Worm (Caenorhabditis elegans) whole organism, L1 larva: Measurements from ENCODE around the gene C05C10.7.

Experiments used
- C04F5.9 ChIP-seq: sonication (generic microtip); optimal IDR thresholded peaks from 2 replicates; lab custom pipeline; 2016; ENCODE audit warnings: missing genetic modification characterization, missing compliant biosample characterization
- C16A3.4 ChIP-seq: fragments of 150-350 bp; optimal IDR thresholded peaks from 2 replicates; lab custom pipeline; 2014; ENCODE audit warnings: missing biosample characterization, missing genetic modification characterization
- F16B12.6 ChIP-seq: fragments of 150-350 bp; optimal IDR thresholded peaks from 2 replicates; lab custom pipeline; 2014; ENCODE audit warnings: missing biosample characterization, missing genetic modification characterization
- aha-1 ChIP-seq: fragments of 150-350 bp; optimal IDR thresholded peaks from 2 replicates; lab custom pipeline; 2014; ENCODE audit warnings: missing biosample characterization, missing genetic modification characterization
- alr-1 ChIP-seq: fragments of 200-800 bp; sonication (Bioruptor generic); optimal IDR thresholded peaks from 2 replicates; lab custom pipeline; 2018; ENCODE audit warnings: borderline replicate concordance, mild to moderate bottlenecking, missing genetic modification characterization, missing compliant biosample characterization
- blmp-1 ChIP-seq: fragments of 150-350 bp; optimal IDR thresholded peaks from 2 replicates; lab custom pipeline; 2014; ENCODE audit warnings: missing biosample characterization, missing genetic modification characterization
- ceh-8 ChIP-seq: fragments of 200-800 bp; sonication (Bioruptor generic); optimal IDR thresholded peaks from 2 replicates; lab custom pipeline; 2018; ENCODE audit warnings: mild to moderate bottlenecking, missing genetic modification characterization, moderate library complexity, missing compliant biosample characterization
- ceh-90 ChIP-seq: sonication (generic microtip); optimal IDR thresholded peaks from 2 replicates; lab custom pipeline; 2016; ENCODE audit warnings: missing genetic modification characterization, missing compliant biosample characterization
- ces-1 ChIP-seq: fragments of 150-350 bp; optimal IDR thresholded peaks from 2 replicates; lab custom pipeline; 2014; ENCODE audit warnings: missing biosample characterization, missing genetic modification reagents, missing genetic modification characterization
- efl-1 ChIP-seq, 4 experiments: fragments of 150-350 bp; optimal IDR thresholded peaks in 3 of 4; peaks in 1 of 4; 1 replicate in 1 of 4; 2 replicates in 3 of 4; lab custom pipeline; 2014; ENCODE audit warnings: missing biosample characterization in 2 of 4, missing genetic modification characterization in 2 of 4, missing genetic modification reagents in 2 of 4
- egl-13 ChIP-seq: sonication (generic microtip); optimal IDR thresholded peaks from 2 replicates; lab custom pipeline; 2016; ENCODE audit warnings: missing genotype, missing genetic modification reagents, missing genetic modification characterization, missing compliant biosample characterization
- egl-27 ChIP-seq, 2 experiments: fragments of 150-350 bp in 1 of 2; sonication (generic microtip); optimal IDR thresholded peaks; 3 replicates each; lab custom pipeline; 2017 to 2018; ENCODE audit warnings: missing biosample characterization in 2 of 2, missing genetic modification characterization in 2 of 2, missing genetic modification reagents in 2 of 2
- elt-3 ChIP-seq, 6 experiments: fragments of 150-350 bp in 1 of 6; sonication (generic microtip); optimal IDR thresholded peaks; 2 replicates each; lab custom pipeline; 2017 to 2018; ENCODE audit warnings: missing biosample characterization in 6 of 6, missing genetic modification characterization in 6 of 6, inconsistent platforms in 1 of 6
- ets-5 ChIP-seq: fragments of 200-800 bp; sonication (Bioruptor generic); IDR thresholded peaks from 2 replicates; pipeline ENCODE4 v1.3.6; 2022; ENCODE audit warnings: missing genetic modification characterization, missing compliant biosample characterization
- fkh-10 ChIP-seq: sonication (generic microtip); optimal IDR thresholded peaks from 2 replicates; lab custom pipeline; 2017; ENCODE audit warnings: missing biosample characterization, missing genetic modification reagents, missing genetic modification characterization
- grh-1 ChIP-seq: fragments of 200-800 bp; sonication (Bioruptor generic); IDR thresholded peaks from 2 replicates; pipeline ENCODE4 v1.3.6; 2022; ENCODE audit warnings: missing genetic modification reagents, missing genetic modification characterization, missing compliant biosample characterization
- hlh-17 ChIP-seq: fragments of 200-800 bp; sonication (Bioruptor generic); optimal IDR thresholded peaks from 2 replicates; lab custom pipeline; 2018; ENCODE audit warnings: missing genetic modification characterization, mild to moderate bottlenecking, missing compliant biosample characterization, moderate library complexity, borderline replicate concordance
- hlh-4 ChIP-seq: sonication (generic microtip); optimal IDR thresholded peaks from 2 replicates; lab custom pipeline; 2016; ENCODE audit warnings: mild to moderate bottlenecking, missing genetic modification characterization, missing compliant biosample characterization
- hpl-2 ChIP-seq: fragments of 150-350 bp; optimal IDR thresholded peaks from 2 replicates; lab custom pipeline; 2014; ENCODE audit warnings: missing biosample characterization, missing genetic modification reagents, missing genetic modification characterization
- irx-1 ChIP-seq: sonication (generic microtip); optimal IDR thresholded peaks from 2 replicates; lab custom pipeline; 2016; ENCODE audit warnings: missing genetic modification characterization, missing compliant biosample characterization
- isw-1 ChIP-seq: fragments of 200-800 bp; sonication (Bioruptor generic); IDR thresholded peaks from 2 replicates; pipeline ENCODE4 v1.3.6; 2022; ENCODE audit warnings: missing genetic modification characterization, missing compliant biosample characterization
- lin-15B ChIP-seq: fragments of 150-350 bp; sonication (generic microtip); optimal IDR thresholded peaks from 3 replicates; lab custom pipeline; 2014; ENCODE audit warnings: missing biosample characterization, missing genetic modification characterization
- lin-35 ChIP-seq, 2 experiments: fragments of 150-350 bp; optimal IDR thresholded peaks; 2 replicates each; lab custom pipeline; 2014; ENCODE audit warnings: missing biosample characterization in 2 of 2, missing genetic modification characterization in 2 of 2, missing genetic modification reagents in 2 of 2
- mep-1 ChIP-seq: fragments of 150-350 bp; optimal IDR thresholded peaks from 2 replicates; lab custom pipeline; 2014; ENCODE audit warnings: missing biosample characterization, missing genetic modification characterization
- nhr-19 ChIP-seq: fragments of 200-800 bp; sonication (Bioruptor generic); conservative IDR thresholded peaks from 2 replicates; pipeline ENCODE4 v1.3.6; 2022; ENCODE audit warnings: missing genetic modification characterization, missing compliant biosample characterization
- nhr-76 ChIP-seq: sonication (generic microtip); optimal IDR thresholded peaks from 2 replicates; lab custom pipeline; 2017; ENCODE audit warnings: missing biosample characterization, missing genetic modification characterization
- nhr-77 ChIP-seq: fragments of 150-350 bp; optimal IDR thresholded peaks from 2 replicates; lab custom pipeline; 2014; ENCODE audit warnings: missing biosample characterization, missing genetic modification characterization
- nhr-85 ChIP-seq: sonication (generic microtip); peaks from one replicate; lab custom pipeline; 2016; ENCODE audit warnings: missing genetic modification characterization, inconsistent platforms, missing compliant biosample characterization
- nhr-90 ChIP-seq: sonication (generic microtip); optimal IDR thresholded peaks from 2 replicates; lab custom pipeline; 2016; ENCODE audit warnings: mild to moderate bottlenecking, missing genetic modification characterization, missing compliant biosample characterization; ENCODE audit not compliant: poor library complexity
- pag-3 ChIP-seq: sonication (generic microtip); optimal IDR thresholded peaks from 2 replicates; lab custom pipeline; 2017; ENCODE audit warnings: missing genetic modification characterization, mild to moderate bottlenecking, missing compliant biosample characterization, antibody characterized with exemption, borderline replicate concordance; ENCODE audit not compliant: insufficient read depth
- pax-3 ChIP-seq: fragments of 200-800 bp; sonication (Bioruptor generic); optimal IDR thresholded peaks from 2 replicates; lab custom pipeline; 2018; ENCODE audit warnings: mild to moderate bottlenecking, missing genetic modification characterization, moderate library complexity, missing compliant biosample characterization
- snu-23 ChIP-seq: sonication (generic microtip); optimal IDR thresholded peaks from 2 replicates; lab custom pipeline; 2016; ENCODE audit warnings: missing genetic modification characterization, missing compliant biosample characterization
- tbx-2 ChIP-seq: sonication (generic microtip); optimal IDR thresholded peaks from 2 replicates; lab custom pipeline; 2016; ENCODE audit warnings: missing genetic modification characterization, missing compliant biosample characterization
- unc-130 ChIP-seq: fragments of 150-350 bp; optimal IDR thresholded peaks from 2 replicates; lab custom pipeline; 2017; ENCODE audit warnings: missing biosample characterization, missing genetic modification characterization, inconsistent platforms
- unc-62 ChIP-seq: fragments of 150-350 bp; optimal IDR thresholded peaks from 2 replicates; lab custom pipeline; 2014; ENCODE audit warnings: missing biosample characterization, missing genetic modification reagents, missing genetic modification characterization
- vab-15 ChIP-seq: sonication (generic microtip); optimal IDR thresholded peaks from 2 replicates; lab custom pipeline; 2017; ENCODE audit warnings: missing genotype, mild to moderate bottlenecking, missing genetic modification characterization, missing compliant biosample characterization
- ztf-4 ChIP-seq: fragments of 150-350 bp; optimal IDR thresholded peaks from 2 replicates; lab custom pipeline; 2014; ENCODE audit warnings: missing biosample characterization, missing genetic modification characterization

Gene C05C10.7

DNA sequence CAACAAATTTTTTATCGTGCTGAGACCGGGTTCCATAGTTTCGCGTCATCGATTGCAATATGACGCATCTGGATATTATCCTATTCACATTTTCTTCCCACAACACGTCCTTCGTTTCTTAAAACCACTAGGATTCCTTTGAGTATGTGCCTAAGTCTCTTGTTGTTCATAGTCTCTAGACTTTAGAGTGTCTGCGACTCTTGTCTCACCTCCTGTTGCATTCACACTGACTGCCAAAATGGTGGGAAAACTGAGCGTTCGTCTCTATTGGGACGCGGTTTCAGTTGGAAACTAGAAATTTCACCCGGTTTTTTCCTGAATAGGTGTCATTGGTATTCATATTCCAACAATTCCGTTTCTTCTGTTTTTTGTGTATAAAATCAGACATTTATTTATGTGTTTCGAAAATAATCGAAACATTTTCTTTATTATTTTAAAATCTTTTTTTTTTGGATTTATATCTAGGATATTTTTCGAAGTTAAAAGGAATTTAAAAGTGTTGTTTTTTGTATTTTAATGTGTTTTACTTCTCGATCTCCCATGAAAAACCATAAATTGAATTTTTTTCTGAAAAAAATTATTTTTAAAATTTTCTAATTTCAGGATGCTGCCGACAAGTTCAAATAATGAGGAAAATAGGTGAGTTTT lies 17.0 kb downstream of the C05C10.7 start, which contains the start of gene C05C10.2:
Gene C05C10.2, plus strand, starts transcription at position 598 of the 648 bp plus-strand sequence.
- TF ChIP-seq nhr-90 (tag; lab: Kevin White, UChicago) = no peak
- peak in 1 of 2 experiments; percentile 11 for TF ChIP-seq lin-35 (GFP tag; optimal IDR thresholded peaks at IDR 0.05; lab: Kevin White, UChicago)
- TF ChIP-seq efl-1 (optimal IDR thresholded peaks at IDR 0.05; lab: Kevin White, UChicago) = peak in 1 of 2 experiments; percentile 44
- peak in 1 of 2 experiments; percentile 27 for TF ChIP-seq efl-1 (GFP tag; optimal IDR thresholded peaks at IDR 0.05 in 1 of 2; lab: Kevin White, UChicago)
- no peak for TF ChIP-seq hlh-17 (GFP tag; lab: Kevin White, UChicago)
- no peak for TF ChIP-seq hlh-4 (tag; lab: Kevin White, UChicago)
- no peak for TF ChIP-seq F16B12.6 (tag; lab: Kevin White, UChicago)
- peak; percentile 28 for TF ChIP-seq blmp-1 (tag; lab: Kevin White, UChicago)
- TF ChIP-seq mep-1 (tag; lab: Kevin White, UChicago) = peak; percentile 5
- TF ChIP-seq ztf-4 (tag; lab: Kevin White, UChicago) = no peak
- TF ChIP-seq ceh-90 = no peak

ce11 chrII:9920468-9920867 lies 18.3 kb downstream of the C05C10.7 start, which contains the start of gene pho-10:
TSS of gene pho-10 (minus strand) at chrII:9920568.
- TF ChIP-seq hpl-2 (GFP tag; lab: Kevin White, UChicago) (no peak), egl-27 (tag; optimal IDR thresholded peaks at IDR 0.05; lab: Kevin White, UChicago) (no peak), isw-1 (no peak), nhr-19 (GFP tag; lab: Robert Waterston, UW) (no peak), snu-23 (GFP tag; lab: Kevin White, UChicago) (no peak), ceh-90 (no peak), ces-1 (GFP tag; lab: Kevin White, UChicago) (no peak), nhr-85 (tag; lab: Kevin White, UChicago) (no peak), nhr-90 (tag; lab: Kevin White, UChicago) (no peak), egl-13 (no peak), irx-1 (no peak), nhr-77 (no peak), lin-35 (GFP tag; optimal IDR thresholded peaks at IDR 0.05; lab: Kevin White, UChicago) (no peak), ets-5 (GFP tag; lab: Robert Waterston, UW) (no peak), efl-1 (optimal IDR thresholded peaks at IDR 0.05; lab: Kevin White, UChicago) (no peak), efl-1 (GFP tag; optimal IDR thresholded peaks at IDR 0.05 in 1 of 2; lab: Kevin White, UChicago) (no peak), hlh-4 (tag; lab: Kevin White, UChicago) (no peak)

DNA sequence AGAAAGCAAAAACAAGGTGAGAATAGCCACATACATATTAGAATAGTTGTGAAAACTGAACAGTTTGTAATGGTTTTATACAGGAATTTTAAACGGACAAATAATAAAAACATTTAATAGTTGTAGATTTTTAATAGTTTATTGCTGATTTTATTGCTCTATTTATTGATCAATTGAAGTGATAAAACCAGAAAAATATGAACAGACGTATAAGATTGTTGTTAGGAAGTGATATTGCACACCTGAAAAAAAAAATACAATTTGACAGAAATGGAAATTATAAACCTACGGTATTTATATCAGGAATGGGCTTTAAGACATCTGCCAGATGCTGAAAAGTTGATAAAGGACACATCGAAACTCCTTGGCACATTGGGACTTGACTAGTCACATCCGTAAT lies 20.9 kb downstream of the C05C10.7 start, which contains the start of gene C05C10.8:
Gene C05C10.8, minus strand, starts transcription at position 101 of the 400 bp plus-strand sequence.
- TF ChIP-seq efl-1 (optimal IDR thresholded peaks at IDR 0.05; lab: Kevin White, UChicago) = no peak
- peak in 1 of 2 experiments; percentile 32 for TF ChIP-seq efl-1 (GFP tag; optimal IDR thresholded peaks at IDR 0.05 in 1 of 2; lab: Kevin White, UChicago)
- TF ChIP-seq vab-15 (tag; lab: Kevin White, UChicago) = no peak

ce11 chrII:9916177-9916576 lies 22.6 kb downstream of the C05C10.7 start, which contains the start of gene F26C11.4:
TSS of gene F26C11.4 (minus strand) at chrII:9916277.
- TF ChIP-seq unc-130 (tag; lab: Kevin White, UChicago) (no peak), ceh-90 (no peak), nhr-90 (tag; lab: Kevin White, UChicago) (no peak), vab-15 (tag; lab: Kevin White, UChicago) (no peak), alr-1 (no peak), nhr-76 (tag; lab: Kevin White, UChicago) (no peak), F16B12.6 (tag; lab: Kevin White, UChicago) (no peak), ceh-8 (no peak), mep-1 (tag; lab: Kevin White, UChicago) (no peak), C16A3.4 (tag; lab: Kevin White, UChicago) (no peak), grh-1 (GFP tag; lab: Robert Waterston, UW) (no peak), isw-1 (no peak), blmp-1 (tag; lab: Kevin White, UChicago) (no peak), unc-62 (GFP tag; lab: Kevin White, UChicago) (no peak)

DNA sequence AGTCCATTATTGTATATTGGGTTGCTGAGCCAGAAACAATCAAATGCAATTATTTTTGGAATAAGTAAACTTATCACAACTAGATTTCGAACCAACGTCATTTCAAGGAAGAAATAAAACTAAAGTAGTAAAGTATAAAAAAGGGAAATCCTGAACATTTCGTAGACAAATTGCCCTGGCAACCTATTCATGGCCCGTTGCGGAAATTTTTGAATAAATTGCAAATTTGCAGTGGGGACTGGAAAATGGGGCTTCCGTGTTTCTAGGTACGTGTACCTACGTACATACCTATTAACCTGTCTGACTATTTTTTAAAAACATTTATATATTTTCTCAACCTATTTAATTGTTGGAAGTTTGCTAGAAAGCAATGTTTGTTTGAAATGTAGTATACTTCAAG lies 23.8 kb downstream of the C05C10.7 start, which contains the start of gene F26C11.3:
Gene F26C11.3, minus strand, starts transcription at position 101 of the 400 bp plus-strand sequence.
- TF ChIP-seq hlh-4 (tag; lab: Kevin White, UChicago) (no peak), pag-3 (tag; lab: Kevin White, UChicago) (no peak), lin-15B (tag; lab: Kevin White, UChicago) (no peak), C04F5.9 (no peak), tbx-2 (no peak), aha-1 (no peak), fkh-10 (GFP tag; lab: Kevin White, UChicago) (no peak), elt-3 (tag; optimal IDR thresholded peaks at IDR 0.05; lab: Kevin White, UChicago) (no peak), hlh-17 (GFP tag; lab: Kevin White, UChicago) (no peak), pax-3 (tag; lab: Kevin White, UChicago) (no peak), F16B12.6 (tag; lab: Kevin White, UChicago) (no peak), ces-1 (GFP tag; lab: Kevin White, UChicago) (no peak)
